Fruit fly (Drosophila melanogaster) whole organism, prepupa: Measurements from ENCODE around the gene LeuRS.

ENCODE experiments used
- Blimp-1 ChIP-seq: fragments of 200-800 bp; sonication (Bioruptor generic); optimal IDR thresholded peaks from 3 replicates; lab custom pipeline; 2017; ENCODE audit warnings: missing biosample characterization, missing genetic modification characterization, mild to moderate bottlenecking, moderate library complexity, missing genetic modification reagents
- CG10631 ChIP-seq: fragments of 200-800 bp; sonication (Bioruptor generic); optimal IDR thresholded peaks from 2 replicates; lab custom pipeline; 2016; ENCODE audit warnings: missing biosample characterization, missing genetic modification characterization
- CG11902 ChIP-seq: fragments of 200-800 bp; sonication (Bioruptor generic); optimal IDR thresholded peaks from 3 replicates; lab custom pipeline; 2016; ENCODE audit warnings: missing biosample characterization, missing genetic modification characterization
- CG15336 ChIP-seq: fragments of 200-800 bp; sonication (Bioruptor generic); IDR thresholded peaks from 2 replicates; pipeline ENCODE4 v1.3.6; 2022; ENCODE audit warnings: missing biosample characterization, missing genetic modification characterization
- CG1621 ChIP-seq: fragments of 200-800 bp; sonication (Bioruptor generic); optimal IDR thresholded peaks from 3 replicates; lab custom pipeline; 2018; ENCODE audit warnings: missing biosample characterization, mild to moderate bottlenecking, missing genetic modification characterization
- CG31627 ChIP-seq: fragments of 200-800 bp; sonication (Bioruptor generic); optimal IDR thresholded peaks from 3 replicates; lab custom pipeline; 2016; ENCODE audit warnings: missing biosample characterization, missing genetic modification characterization
- CG34406 ChIP-seq: fragments of 200-800 bp; sonication (Bioruptor generic); optimal IDR thresholded peaks from 3 replicates; lab custom pipeline; 2016; ENCODE audit warnings: missing biosample characterization, missing genetic modification characterization
- CG3919 ChIP-seq: fragments of 200-800 bp; sonication (Bioruptor generic); optimal IDR thresholded peaks from 3 replicates; lab custom pipeline; 2016; ENCODE audit warnings: missing biosample characterization, missing genetic modification characterization
- CG4318 ChIP-seq: fragments of 200-800 bp; sonication (Bioruptor generic); optimal IDR thresholded peaks from 3 replicates; lab custom pipeline; 2017; ENCODE audit warnings: missing biosample characterization, mild to moderate bottlenecking, missing genetic modification characterization
- CG6163 ChIP-seq: fragments of 200-800 bp; sonication (Bioruptor generic); IDR thresholded peaks from 3 replicates; pipeline ENCODE4 v1.3.6; 2022; ENCODE audit warnings: missing biosample characterization, missing genetic modification characterization
- CG6276 ChIP-seq: fragments of 200-800 bp; sonication (Bioruptor generic); optimal IDR thresholded peaks from 2 replicates; lab custom pipeline; 2017; ENCODE audit warnings: missing biosample characterization, mild to moderate bottlenecking, missing genetic modification characterization
- CG6792 ChIP-seq: fragments of 200-800 bp; sonication (Bioruptor generic); optimal IDR thresholded peaks from 3 replicates; lab custom pipeline; 2016; ENCODE audit warnings: missing biosample characterization, missing genetic modification characterization
- CG6808 ChIP-seq: fragments of 200-800 bp; sonication (Bioruptor generic); optimal IDR thresholded peaks from 3 replicates; lab custom pipeline; 2017; ENCODE audit warnings: missing biosample characterization, missing genetic modification characterization, mild to moderate bottlenecking, moderate library complexity, missing genetic modification reagents
- CG6854 ChIP-seq: fragments of 200-800 bp; sonication (Bioruptor generic); optimal IDR thresholded peaks from 2 replicates; lab custom pipeline; 2017; ENCODE audit warnings: missing biosample characterization, mild to moderate bottlenecking, missing genetic modification characterization
- CG7368 ChIP-seq: fragments of 200-800 bp; sonication (Bioruptor generic); optimal IDR thresholded peaks from 3 replicates; lab custom pipeline; 2016; ENCODE audit warnings: missing biosample characterization, missing genetic modification characterization
- CG8319 ChIP-seq: fragments of 200-800 bp; sonication (Bioruptor generic); optimal IDR thresholded peaks from 3 replicates; lab custom pipeline; 2016; ENCODE audit warnings: missing biosample characterization, missing genetic modification characterization
- CG8632 ChIP-seq: fragments of 200-800 bp; sonication (Bioruptor generic); optimal IDR thresholded peaks from 3 replicates; lab custom pipeline; 2016; ENCODE audit warnings: missing biosample characterization, missing genetic modification characterization
- CG9139 ChIP-seq: fragments of 200-800 bp; sonication (Bioruptor generic); optimal IDR thresholded peaks from 3 replicates; lab custom pipeline; 2017; ENCODE audit warnings: missing biosample characterization, mild to moderate bottlenecking, missing genetic modification characterization
- Eip78C ChIP-seq: fragments of 200-800 bp; sonication (Bioruptor generic); peaks from one replicate; lab custom pipeline; 2016; ENCODE audit warnings: missing biosample characterization, missing genetic modification characterization
- Ets96B ChIP-seq: fragments of 200-800 bp; optimal IDR thresholded peaks from 2 replicates; lab custom pipeline; 2019; ENCODE audit warnings: missing biosample characterization, mild to moderate bottlenecking, missing genetic modification characterization, moderate library complexity
- Hr4 ChIP-seq: fragments of 200-800 bp; sonication (Bioruptor generic); optimal IDR thresholded peaks from 3 replicates; lab custom pipeline; 2016; ENCODE audit warnings: missing biosample characterization, missing genetic modification characterization
- Met ChIP-seq: fragments of 200-800 bp; sonication (Bioruptor generic); optimal IDR thresholded peaks from 3 replicates; lab custom pipeline; 2016; ENCODE audit warnings: missing biosample characterization, missing genetic modification characterization
- OdsH ChIP-seq: fragments of 200-800 bp; sonication (Bioruptor generic); optimal IDR thresholded peaks from 3 replicates; lab custom pipeline; 2016; ENCODE audit warnings: missing biosample characterization, missing genetic modification characterization
- Smox ChIP-seq: fragments of 200-800 bp; sonication (Bioruptor generic); optimal IDR thresholded peaks from 3 replicates; lab custom pipeline; 2016; ENCODE audit warnings: missing biosample characterization, missing genetic modification characterization
- Sox102F ChIP-seq: fragments of 200-800 bp; sonication (Bioruptor generic); optimal IDR thresholded peaks from 2 replicates; lab custom pipeline; 2016; ENCODE audit warnings: missing biosample characterization, mild to moderate bottlenecking, missing genetic modification characterization
- Sox14 ChIP-seq: fragments of 200-800 bp; sonication (Bioruptor generic); optimal IDR thresholded peaks from 3 replicates; lab custom pipeline; 2016; ENCODE audit warnings: missing biosample characterization, missing genetic modification characterization
- Sox15 ChIP-seq: fragments of 200-800 bp; sonication (Bioruptor generic); optimal IDR thresholded peaks from 3 replicates; lab custom pipeline; 2016; ENCODE audit warnings: missing biosample characterization, missing genetic modification characterization
- achi ChIP-seq: fragments of 200-800 bp; sonication (Bioruptor generic); optimal IDR thresholded peaks from 3 replicates; lab custom pipeline; 2016; ENCODE audit warnings: missing biosample characterization, missing genetic modification characterization
- acj6 ChIP-seq: fragments of 200-800 bp; sonication (Bioruptor generic); optimal IDR thresholded peaks from 3 replicates; lab custom pipeline; 2016; ENCODE audit warnings: missing biosample characterization, missing genetic modification characterization
- cyc ChIP-seq: fragments of 200-800 bp; sonication (Bioruptor generic); optimal IDR thresholded peaks from 3 replicates; lab custom pipeline; 2016; ENCODE audit warnings: missing biosample characterization, missing genetic modification characterization
- dac ChIP-seq: fragments of 200-800 bp; sonication (Bioruptor generic); optimal IDR thresholded peaks from 2 replicates; lab custom pipeline; 2017; ENCODE audit warnings: missing biosample characterization, mild to moderate bottlenecking, missing genetic modification characterization
- dsx ChIP-seq: fragments of 200-800 bp; optimal IDR thresholded peaks from 3 replicates; lab custom pipeline; 2019; ENCODE audit warnings: missing biosample characterization, mild to moderate bottlenecking, missing genetic modification characterization, moderate library complexity; ENCODE audit not compliant: poor library complexity, severe bottlenecking
- eg ChIP-seq: fragments of 200-800 bp; sonication (Bioruptor generic); IDR thresholded peaks from 3 replicates; pipeline ENCODE4 v1.3.6; 2022; ENCODE audit warnings: missing biosample characterization, missing genetic modification characterization
- esn ChIP-seq: fragments of 200-800 bp; sonication (Bioruptor generic); optimal IDR thresholded peaks from 2 replicates; lab custom pipeline; 2016; ENCODE audit warnings: missing biosample characterization, mild to moderate bottlenecking, missing genetic modification characterization, moderate library complexity
- fkh ChIP-seq: fragments of 200-800 bp; sonication (Bioruptor generic); optimal IDR thresholded peaks from 3 replicates; lab custom pipeline; 2017; ENCODE audit warnings: missing biosample characterization, mild to moderate bottlenecking, missing genetic modification characterization, moderate library complexity
- lz ChIP-seq: fragments of 200-800 bp; sonication (Bioruptor generic); optimal IDR thresholded peaks from 3 replicates; lab custom pipeline; 2016; ENCODE audit warnings: missing biosample characterization, missing genetic modification characterization
- net ChIP-seq: fragments of 200-800 bp; sonication (Bioruptor generic); optimal IDR thresholded peaks from 3 replicates; lab custom pipeline; 2016; ENCODE audit warnings: missing biosample characterization, missing genetic modification characterization
- pdm3 ChIP-seq: fragments of 200-800 bp; sonication (Bioruptor generic); optimal IDR thresholded peaks from 3 replicates; lab custom pipeline; 2016; ENCODE audit warnings: missing biosample characterization, missing genetic modification characterization
- ss ChIP-seq, 2 experiments: fragments of 200-800 bp; sonication (Bioruptor generic); optimal IDR thresholded peaks; 2 replicates in 1 of 2; 3 replicates in 1 of 2; lab custom pipeline; 2017 to 2018; ENCODE audit warnings: mild to moderate bottlenecking in 2 of 2, missing biosample characterization in 2 of 2, missing genetic modification characterization in 2 of 2, moderate library complexity in 1 of 2
- svp ChIP-seq: fragments of 200-800 bp; sonication (Bioruptor generic); peaks from one replicate; lab custom pipeline; 2016; ENCODE audit warnings: missing biosample characterization, missing genetic modification characterization
- topi ChIP-seq: fragments of 200-800 bp; sonication (Bioruptor generic); optimal IDR thresholded peaks from 3 replicates; lab custom pipeline; 2016; ENCODE audit warnings: missing biosample characterization, missing genetic modification characterization
- vri ChIP-seq: fragments of 200-800 bp; sonication (Bioruptor generic); optimal IDR thresholded peaks from 3 replicates; lab custom pipeline; 2016; ENCODE audit warnings: missing biosample characterization, mild to moderate bottlenecking, missing genetic modification characterization

Gene LeuRS

dm6 chr2L:3549742-3550141 lies 35.3 kb upstream of the LeuRS start:
- TF ChIP-seq cyc (GFP tag; lab: Kevin White, UChicago) = no peak
- TF ChIP-seq Ets96B (tag; lab: Kevin White, UChicago) = no peak
- no peak for TF ChIP-seq Sox15 (GFP tag; lab: Kevin White, UChicago)
- no peak for TF ChIP-seq CG6854 (GFP tag; lab: Kevin White, UChicago)
- TF ChIP-seq CG9139 = no peak
- TF ChIP-seq CG6808 (GFP tag; lab: Kevin White, UChicago) = no peak
- TF ChIP-seq CG6792 (GFP tag; lab: Kevin White, UChicago) = no peak
- no peak for TF ChIP-seq achi (GFP tag; lab: Kevin White, UChicago)
- TF ChIP-seq CG31627 (GFP tag; lab: Kevin White, UChicago) = no peak
- no peak for TF ChIP-seq CG4318 (GFP tag; lab: Kevin White, UChicago)
- TF ChIP-seq CG8632 (GFP tag; lab: Kevin White, UChicago) = no peak
- no peak for TF ChIP-seq dac
- TF ChIP-seq CG34406 (GFP tag; lab: Kevin White, UChicago) = no peak
- TF ChIP-seq vri (GFP tag; lab: Kevin White, UChicago) = no peak
- no peak for TF ChIP-seq CG10631 (GFP tag; lab: Kevin White, UChicago)
- no peak for TF ChIP-seq Eip78C (GFP tag; lab: Kevin White, UChicago)

dm6 chr2L:3548879-3549278 lies 34.4 kb upstream of the LeuRS start:
- TF ChIP-seq CG8319 (GFP tag; lab: Kevin White, UChicago) (no peak), fkh (GFP tag; lab: Kevin White, UChicago) (peak; percentile 81)

- TF ChIP-seq Ets96B (tag; lab: Kevin White, UChicago) (no peak), CG3919 (GFP tag; lab: Kevin White, UChicago) (peak; percentile 59)
Observed at dm6 chr2L:3547512-3547911, 33.1 kb upstream of the LeuRS start.

dm6 chr2L:3545033-3545666 lies 30.7 kb upstream of the LeuRS start:
- TF ChIP-seq CG6163 (0 out of 3 replicates have a peak, but pooled peaks have one; percentile 42), Sox15 (GFP tag; lab: Kevin White, UChicago) (no peak), svp (GFP tag; lab: Kevin White, UChicago) (peak; percentile 75), CG34406 (GFP tag; lab: Kevin White, UChicago) (no peak), dsx (GFP tag; lab: Kevin White, UChicago) (no peak)

- TF ChIP-seq Sox102F (peak; percentile 34), Blimp-1 (GFP tag; lab: Kevin White, UChicago) (no peak), OdsH (GFP tag; lab: Kevin White, UChicago) (no peak), svp (GFP tag; lab: Kevin White, UChicago) (peak; percentile 76), CG6276 (GFP tag; lab: Kevin White, UChicago) (no peak), CG6792 (GFP tag; lab: Kevin White, UChicago) (peak; percentile 11), eg (GFP tag; lab: Robert Waterston, UW) (no peak), pdm3 (no peak), ss (GFP tag; optimal IDR thresholded peaks at IDR 0.05; lab: Kevin White, UChicago) (no peak), CG11902 (GFP tag; lab: Kevin White, UChicago) (no peak), Hr4 (GFP tag; lab: Kevin White, UChicago) (no peak), Eip78C (GFP tag; lab: Kevin White, UChicago) (peak; percentile 49), dac (no peak), CG4318 (GFP tag; lab: Kevin White, UChicago) (no peak), esn (GFP tag; lab: Kevin White, UChicago) (peak; percentile 40), acj6 (GFP tag; lab: Kevin White, UChicago) (no peak), CG15336 (GFP tag; lab: Robert Waterston, UW) (no peak), Sox14 (GFP tag; lab: Kevin White, UChicago) (no peak), lz (GFP tag; lab: Kevin White, UChicago) (peak; percentile 33), CG31627 (GFP tag; lab: Kevin White, UChicago) (no peak), CG6854 (GFP tag; lab: Kevin White, UChicago) (no peak), CG3919 (GFP tag; lab: Kevin White, UChicago) (peak; percentile 4), Sox15 (GFP tag; lab: Kevin White, UChicago) (no peak), cyc (GFP tag; lab: Kevin White, UChicago) (no peak), achi (GFP tag; lab: Kevin White, UChicago) (no peak), CG7368 (GFP tag; lab: Kevin White, UChicago) (no peak), topi (GFP tag; lab: Kevin White, UChicago) (peak; percentile 19), Smox (GFP tag; lab: Kevin White, UChicago) (peak; percentile 32), CG1621 (tag; lab: Kevin White, UChicago) (no peak), net (no peak), Met (peak; percentile 5)
Observed at dm6 chr2L:3543062-3543461, 28.6 kb upstream of the LeuRS start.
